Worm (Caenorhabditis elegans) whole organism, early embryonic: ENCODE results near the gene srh-190.

Source experiments
- B0310.2 ChIP-seq: sonication (generic microtip); optimal IDR thresholded peaks from 2 replicates; lab custom pipeline; 2016; ENCODE audit warnings: mild to moderate bottlenecking, missing genetic modification characterization, missing compliant biosample characterization
- aly-1 ChIP-seq: sonication (generic microtip); optimal IDR thresholded peaks from 2 replicates; lab custom pipeline; 2016; ENCODE audit warnings: missing genetic modification characterization, missing compliant biosample characterization
- ama-1 ChIP-seq: fragments of 150-350 bp; optimal IDR thresholded peaks from 2 replicates; lab custom pipeline; 2014
- ceh-13 ChIP-seq: fragments of 200-800 bp; sonication (Bioruptor generic); optimal IDR thresholded peaks from 2 replicates; lab custom pipeline; 2018; ENCODE audit warnings: mild to moderate bottlenecking, missing genetic modification characterization, missing compliant biosample characterization
- ceh-36 ChIP-seq: sonication (generic microtip); optimal IDR thresholded peaks from 2 replicates; lab custom pipeline; 2016; ENCODE audit warnings: missing genetic modification characterization, inconsistent platforms, missing compliant biosample characterization
- ets-7 ChIP-seq: sonication (generic microtip); optimal IDR thresholded peaks from 2 replicates; lab custom pipeline; 2016; ENCODE audit warnings: missing genotype, missing genetic modification characterization, missing compliant biosample characterization
- flt-1 ChIP-seq: fragments of 200-800 bp; sonication (Bioruptor generic); IDR thresholded peaks from 2 replicates; pipeline ENCODE4 v1.3.6; 2022; ENCODE audit warnings: missing genetic modification characterization, missing compliant biosample characterization
- hmbx-1 ChIP-seq: sonication (generic microtip); optimal IDR thresholded peaks from 2 replicates; lab custom pipeline; 2016; ENCODE audit warnings: mild to moderate bottlenecking, missing genetic modification characterization, missing compliant biosample characterization
- hmg-4 ChIP-seq: fragments of 200-800 bp; sonication (Bioruptor generic); optimal IDR thresholded peaks from 2 replicates; lab custom pipeline; 2018; ENCODE audit warnings: mild to moderate bottlenecking, missing genetic modification characterization, missing compliant biosample characterization
- hnd-1 ChIP-seq: sonication (generic microtip); optimal IDR thresholded peaks from 2 replicates; lab custom pipeline; 2016; ENCODE audit warnings: missing genetic modification characterization, missing compliant biosample characterization
- scrt-1 ChIP-seq: fragments of 200-800 bp; sonication (Bioruptor generic); IDR thresholded peaks from 2 replicates; pipeline ENCODE4 v1.3.6; 2022; ENCODE audit warnings: missing genetic modification characterization, missing compliant biosample characterization
- sea-1 ChIP-seq: fragments of 200-800 bp; sonication (Bioruptor generic); conservative IDR thresholded peaks from 2 replicates; pipeline ENCODE4 v1.3.6; 2022; ENCODE audit warnings: missing genetic modification characterization, missing compliant biosample characterization
- tbx-11 ChIP-seq: fragments of 200-800 bp; sonication (Bioruptor generic); IDR thresholded peaks from 2 replicates; pipeline ENCODE4 v1.3.6; 2022; ENCODE audit warnings: missing genetic modification characterization, missing compliant biosample characterization
- tbx-37 ChIP-seq: fragments of 200-800 bp; sonication (Bioruptor generic); conservative IDR thresholded peaks from 2 replicates; pipeline ENCODE4 v1.3.6; 2022; ENCODE audit warnings: missing genetic modification reagents, missing genetic modification characterization, missing compliant biosample characterization

DNA sequence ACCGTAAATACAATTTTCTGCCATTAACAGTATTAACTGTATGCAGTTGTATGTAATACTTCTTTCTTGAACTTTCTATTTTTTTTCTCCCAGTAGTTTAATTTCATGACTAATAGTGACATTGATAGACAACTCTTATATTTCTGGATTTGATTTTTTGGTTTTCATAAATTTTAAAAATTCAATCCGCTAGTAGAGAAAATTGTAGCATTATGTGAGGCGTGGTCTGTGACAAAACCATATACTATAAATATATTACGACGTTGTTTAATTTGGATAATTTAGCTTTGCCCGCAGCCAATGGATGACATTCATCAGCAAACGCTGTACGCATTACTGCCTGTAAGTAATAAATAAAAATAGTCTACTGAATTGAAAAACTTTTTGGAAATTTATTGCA, 26.2 kb downstream of the srh-190 start, which contains the start of gene srx-64:
- TF ChIP-seq tbx-11, result no peak
- TF ChIP-seq ama-1, result no peak
- no peak for TF ChIP-seq tbx-37 (GFP tag; lab: Robert Waterston, UW)
- no peak for TF ChIP-seq B0310.2 (tag; lab: Kevin White, UChicago)
- no peak for TF ChIP-seq scrt-1
- TF ChIP-seq hnd-1, result no peak
- no peak for TF ChIP-seq ceh-13 (GFP tag; lab: Kevin White, UChicago)
- TF ChIP-seq hmbx-1, result no peak
- TF ChIP-seq hmg-4 (GFP tag; lab: Kevin White, UChicago), result no peak
- TF ChIP-seq sea-1 (GFP tag; lab: Robert Waterston, UW), result no peak
- TF ChIP-seq aly-1 (tag; lab: Kevin White, UChicago), result no peak
- no peak for TF ChIP-seq flt-1
- no peak for TF ChIP-seq ets-7
- no peak for TF ChIP-seq ceh-36 (tag; lab: Kevin White, UChicago)
